Worm (Caenorhabditis elegans): ENCODE measurements around the gene phf-5.

phf-5 gene

ce11 chrIII:2316439-2316838 is 26.9 kb upstream of the phf-5 start:
- no peak for TF ChIP-seq sma-9 (GFP tag; optimal IDR thresholded peaks at IDR 0.05)
- no peak for TF ChIP-seq sma-9 (tag; optimal IDR thresholded peaks at IDR 0.05)
- no peak for TF ChIP-seq nhr-129 (tag; optimal IDR thresholded peaks at IDR 0.05)
- TF ChIP-seq skn-1 (tag; optimal IDR thresholded peaks at IDR 0.05), result no peak
- no peak for TF ChIP-seq ztf-1 (GFP tag; conservative IDR thresholded peaks at IDR 0.05)
- no peak for TF ChIP-seq peb-1 (tag; optimal IDR thresholded peaks at IDR 0.05)
- TF ChIP-seq nhr-21 (tag; optimal IDR thresholded peaks at IDR 0.05), result no peak
- TF ChIP-seq ZK546.5 (tag; optimal IDR thresholded peaks at IDR 0.05), result no peak
- no peak for TF ChIP-seq sma-3 (GFP tag; optimal IDR thresholded peaks at IDR 0.05)
- TF ChIP-seq nhr-6 (tag; optimal IDR thresholded peaks at IDR 0.05), result no peak
- TF ChIP-seq zag-1 (tag; optimal IDR thresholded peaks at IDR 0.05), result no peak
- TF ChIP-seq ceh-16 (tag; optimal IDR thresholded peaks at IDR 0.05), result no peak
- no peak for TF ChIP-seq lsy-2 (tag; optimal IDR thresholded peaks at IDR 0.05)
- no peak for TF ChIP-seq nhr-25 (tag; optimal IDR thresholded peaks at IDR 0.05)
- TF ChIP-seq nhr-11 (tag; optimal IDR thresholded peaks at IDR 0.05), result no peak
- TF ChIP-seq lin-39 (tag; optimal IDR thresholded peaks at IDR 0.05), result no peak
- no peak for TF ChIP-seq dmd-4 (tag; optimal IDR thresholded peaks at IDR 0.05)
- TF ChIP-seq ztf-4 (tag; optimal IDR thresholded peaks at IDR 0.05), result no peak
- no peak for TF ChIP-seq elt-3 (tag; optimal IDR thresholded peaks at IDR 0.05)
- TF ChIP-seq sem-4 (tag; optimal IDR thresholded peaks at IDR 0.05), result no peak
- TF ChIP-seq mdl-1 (tag; optimal IDR thresholded peaks at IDR 0.05), result no peak

ce11 chrIII:2324703-2325102 is 18.7 kb upstream of the phf-5 start:
- TF ChIP-seq mdl-1 (tag; optimal IDR thresholded peaks at IDR 0.05) (no peak), nhr-12 (tag; optimal IDR thresholded peaks at IDR 0.05) (no peak), egl-27 (tag; optimal IDR thresholded peaks at IDR 0.05) (no peak), ztf-1 (GFP tag; conservative IDR thresholded peaks at IDR 0.05) (no peak), nhr-10 (tag; optimal IDR thresholded peaks at IDR 0.05) (no peak), ztf-4 (tag; optimal IDR thresholded peaks at IDR 0.05) (no peak), nhr-11 (tag; optimal IDR thresholded peaks at IDR 0.05) (no peak), C34F6.9 (tag; optimal IDR thresholded peaks at IDR 0.05) (no peak)

ce11 chrIII:2328612-2329011 is 14.8 kb upstream of the phf-5 start:
- no peak for TF ChIP-seq F13H6.1 (tag; optimal IDR thresholded peaks at IDR 0.05)
- TF ChIP-seq unc-62 (GFP tag; optimal IDR thresholded peaks at IDR 0.05), result no peak
- no peak for TF ChIP-seq ztf-11 (tag; optimal IDR thresholded peaks at IDR 0.05)
- no peak for TF ChIP-seq elt-3 (tag; optimal IDR thresholded peaks at IDR 0.05)
- TF ChIP-seq blmp-1 (tag; optimal IDR thresholded peaks at IDR 0.05; ENCODE audit: insufficient read depth), result no peak
- TF ChIP-seq unc-39 (tag; optimal IDR thresholded peaks at IDR 0.05), result no peak
- no peak for TF ChIP-seq unc-55 (GFP tag; optimal IDR thresholded peaks at IDR 0.05)
- TF ChIP-seq mdl-1 (tag; optimal IDR thresholded peaks at IDR 0.05), result no peak
- TF ChIP-seq egl-27 (tag; optimal IDR thresholded peaks at IDR 0.05), result no peak
- TF ChIP-seq ZK546.5 (tag; optimal IDR thresholded peaks at IDR 0.05), result no peak
- TF ChIP-seq lsy-2 (tag; optimal IDR thresholded peaks at IDR 0.05), result no peak
- TF ChIP-seq sma-3 (GFP tag; optimal IDR thresholded peaks at IDR 0.05), result no peak
- TF ChIP-seq ama-1 (optimal IDR thresholded peaks at IDR 0.05), result no peak
- no peak for TF ChIP-seq nhr-25 (tag; optimal IDR thresholded peaks at IDR 0.05)
- no peak for TF ChIP-seq nhr-23 (tag; optimal IDR thresholded peaks at IDR 0.05)
- TF ChIP-seq ceh-16 (tag; optimal IDR thresholded peaks at IDR 0.05), result no peak
- TF ChIP-seq elt-1 (tag; optimal IDR thresholded peaks at IDR 0.05), result no peak

ce11 chrIII:2329336-2329735 is 14.0 kb upstream of the phf-5 start, which contains the start of gene Y54F10BM.12:
TSS of gene Y54F10BM.12 (minus strand) at chrIII:2329679.
- no peak for TF ChIP-seq mbf-1 (tag; optimal IDR thresholded peaks at IDR 0.05)
- TF ChIP-seq elt-3 (tag; optimal IDR thresholded peaks at IDR 0.05), result no peak
- no peak for TF ChIP-seq mab-5 (tag; optimal IDR thresholded peaks at IDR 0.05)
- no peak for TF ChIP-seq zag-1 (tag; optimal IDR thresholded peaks at IDR 0.05)
- TF ChIP-seq lin-11 (tag; optimal IDR thresholded peaks at IDR 0.05), result no peak
- no peak for TF ChIP-seq unc-39 (tag; optimal IDR thresholded peaks at IDR 0.05)
- TF ChIP-seq gmeb-1 (tag; optimal IDR thresholded peaks at IDR 0.05), result no peak
- TF ChIP-seq snpc-4 (tag; optimal IDR thresholded peaks at IDR 0.05), result no peak
- TF ChIP-seq nhr-129 (tag; optimal IDR thresholded peaks at IDR 0.05), result no peak
- TF ChIP-seq ZK546.5 (tag; optimal IDR thresholded peaks at IDR 0.05), result no peak
- no peak for TF ChIP-seq ama-1 (optimal IDR thresholded peaks at IDR 0.05)
- no peak for TF ChIP-seq ceh-16 (tag; optimal IDR thresholded peaks at IDR 0.05)
- no peak for TF ChIP-seq nhr-237 (tag; optimal IDR thresholded peaks at IDR 0.05)
- no peak for TF ChIP-seq lin-39 (tag; optimal IDR thresholded peaks at IDR 0.05)
- TF ChIP-seq skn-1 (tag; optimal IDR thresholded peaks at IDR 0.05), result no peak
- no peak for TF ChIP-seq F13H6.1 (tag; optimal IDR thresholded peaks at IDR 0.05)
- no peak for TF ChIP-seq crh-2 (tag; optimal IDR thresholded peaks at IDR 0.05)
- TF ChIP-seq ztf-4 (tag; optimal IDR thresholded peaks at IDR 0.05), result no peak
